Fruit fly (Drosophila melanogaster) whole organism, pupa: ENCODE data around the gene CG14408.
A peak's percentile ranks its signal among the peaks of the same experiment; 100 is the strongest.

ENCODE experiments used
- CG10348 ChIP-seq: fragments of 200-800 bp; sonication (Bioruptor generic); IDR thresholded peaks from 2 replicates; pipeline ENCODE4 v1.3.6; 2022; ENCODE audit warnings: missing biosample characterization, missing genetic modification characterization
- CG12605 ChIP-seq: fragments of 200-800 bp; sonication (Bioruptor generic); IDR thresholded peaks from 2 replicates; pipeline ENCODE4 v1.3.6; 2022; ENCODE audit warnings: missing biosample characterization, missing genetic modification characterization
- CG13204 ChIP-seq: fragments of 200-800 bp; sonication (Bioruptor generic); optimal IDR thresholded peaks from 2 replicates; lab custom pipeline; 2018; ENCODE audit warnings: missing biosample characterization, mild to moderate bottlenecking, missing genetic modification characterization, moderate library complexity
- CG14655 ChIP-seq: fragments of 200-800 bp; sonication (Bioruptor generic); optimal IDR thresholded peaks from 3 replicates; lab custom pipeline; 2017; ENCODE audit warnings: mild to moderate bottlenecking, missing biosample characterization, missing genetic modification reagents, missing genetic modification characterization
- CG15710 ChIP-seq: fragments of 200-800 bp; sonication (Bioruptor generic); optimal IDR thresholded peaks from 2 replicates; lab custom pipeline; 2018; ENCODE audit warnings: missing biosample characterization, mild to moderate bottlenecking, missing genetic modification characterization, moderate library complexity
- CG17806 ChIP-seq: fragments of 200-800 bp; sonication (Bioruptor generic); optimal IDR thresholded peaks from 2 replicates; lab custom pipeline; 2018; ENCODE audit warnings: missing biosample characterization, mild to moderate bottlenecking, missing genetic modification characterization, moderate library complexity
- CG32121 ChIP-seq: fragments of 200-800 bp; sonication (Bioruptor generic); IDR thresholded peaks from 2 replicates; pipeline ENCODE4 v1.3.6; 2022; ENCODE audit warnings: missing biosample characterization, missing genetic modification characterization
- CG34367 ChIP-seq: fragments of 200-800 bp; sonication (Bioruptor generic); optimal IDR thresholded peaks from 2 replicates; lab custom pipeline; 2018; ENCODE audit warnings: missing biosample characterization, mild to moderate bottlenecking, missing genetic modification characterization
- CG4496 ChIP-seq: fragments of 200-800 bp; sonication (Bioruptor generic); IDR thresholded peaks from 3 replicates; pipeline ENCODE4 v1.3.6; 2022; ENCODE audit warnings: missing biosample characterization, missing genetic modification characterization
- CG8159 ChIP-seq: fragments of 200-800 bp; sonication (Bioruptor generic); optimal IDR thresholded peaks from 3 replicates; lab custom pipeline; 2018; ENCODE audit warnings: missing biosample characterization, mild to moderate bottlenecking, missing genetic modification characterization, moderate library complexity
- CG8301 ChIP-seq: fragments of 200-800 bp; sonication (Bioruptor generic); optimal IDR thresholded peaks from 2 replicates; lab custom pipeline; 2018; ENCODE audit warnings: missing biosample characterization, mild to moderate bottlenecking, missing genetic modification characterization
- CG9948 ChIP-seq: fragments of 200-800 bp; sonication (Bioruptor generic); optimal IDR thresholded peaks from 2 replicates; lab custom pipeline; 2018; ENCODE audit warnings: missing biosample characterization, mild to moderate bottlenecking, missing genetic modification characterization, moderate library complexity
- D1 ChIP-seq: fragments of 200-800 bp; sonication (Bioruptor generic); optimal IDR thresholded peaks from 2 replicates; lab custom pipeline; 2018; ENCODE audit warnings: missing biosample characterization, mild to moderate bottlenecking, missing genetic modification characterization, moderate library complexity
- EcR ChIP-seq: fragments of 200-800 bp; sonication (Bioruptor generic); optimal IDR thresholded peaks from 3 replicates; lab custom pipeline; 2019; ENCODE audit warnings: missing biosample characterization, missing genetic modification characterization, mild to moderate bottlenecking, moderate library complexity, missing genetic modification reagents
- Ets98B ChIP-seq: fragments of 200-800 bp; sonication (Bioruptor generic); IDR thresholded peaks from 2 replicates; pipeline ENCODE4 v1.3.6; 2022; ENCODE audit warnings: missing biosample characterization, missing genetic modification characterization
- Pif1A ChIP-seq: fragments of 200-800 bp; sonication (Bioruptor generic); optimal IDR thresholded peaks from 3 replicates; lab custom pipeline; 2016; ENCODE audit warnings: missing biosample characterization, missing genetic modification characterization
- Pif1B ChIP-seq: fragments of 200-800 bp; sonication (Bioruptor generic); optimal IDR thresholded peaks from 3 replicates; lab custom pipeline; 2016; ENCODE audit warnings: missing biosample characterization, missing genetic modification characterization
- Snoo ChIP-seq: fragments of 200-800 bp; sonication (Bioruptor generic); optimal IDR thresholded peaks from 3 replicates; lab custom pipeline; 2017; ENCODE audit warnings: missing biosample characterization, mild to moderate bottlenecking, missing genetic modification characterization, inconsistent platforms
- fd96Ca ChIP-seq: fragments of 200-800 bp; sonication (Bioruptor generic); IDR thresholded peaks from 3 replicates; pipeline ENCODE4 v1.3.6; 2022; ENCODE audit warnings: missing biosample characterization, missing genetic modification characterization
- gl ChIP-seq: fragments of 200-800 bp; sonication (Bioruptor generic); optimal IDR thresholded peaks from 2 replicates; lab custom pipeline; 2018; ENCODE audit warnings: missing biosample characterization, mild to moderate bottlenecking, missing genetic modification characterization
- rn ChIP-seq: fragments of 200-800 bp; sonication (Bioruptor generic); IDR thresholded peaks from 2 replicates; pipeline ENCODE4 v1.3.6; 2022; ENCODE audit warnings: missing biosample characterization, missing genetic modification characterization

Gene CG14408

DNA sequence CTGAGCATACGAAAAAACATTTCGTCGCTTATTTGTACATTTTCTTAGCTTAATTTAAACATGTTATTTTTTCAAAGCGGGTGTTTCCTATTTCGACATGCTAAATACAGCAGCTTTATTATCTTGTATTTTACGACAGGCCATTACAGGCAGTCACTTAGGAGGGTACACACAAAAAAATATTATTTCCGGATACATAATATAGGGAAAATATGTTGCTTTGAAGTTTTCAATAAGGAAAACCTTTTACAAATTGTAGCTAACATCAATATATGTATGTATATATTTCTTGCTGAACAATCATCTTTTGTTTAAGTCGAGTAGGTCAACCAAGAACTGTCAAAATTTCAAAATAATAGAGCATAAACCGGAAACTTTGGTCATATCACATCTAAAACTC is 27.1 kb upstream of the CG14408 start, which contains the start of gene CG46399:
Gene CG46399, plus strand, starts transcription at position 301 of the 400 bp plus-strand sequence.
- TF ChIP-seq gl (tag; lab: Kevin White, UChicago) (no peak), CG14655 (GFP tag; lab: Kevin White, UChicago) (no peak), CG13204 (GFP tag; lab: Kevin White, UChicago) (no peak), CG10348 (no peak), Snoo (tag; lab: Kevin White, UChicago) (no peak), CG32121 (GFP tag; lab: Robert Waterston, UW) (no peak), CG9948 (tag; lab: Kevin White, UChicago) (no peak), CG34367 (tag; lab: Kevin White, UChicago) (no peak)

- no peak for TF ChIP-seq D1 (tag; lab: Kevin White, UChicago)
- TF ChIP-seq CG10348, result no peak
- TF ChIP-seq CG9948 (tag; lab: Kevin White, UChicago), result no peak
- TF ChIP-seq EcR (GFP tag; lab: Kevin White, UChicago), result no peak
- no peak for TF ChIP-seq Snoo (tag; lab: Kevin White, UChicago)
- no peak for TF ChIP-seq gl (tag; lab: Kevin White, UChicago)
- TF ChIP-seq rn (GFP tag; lab: Robert Waterston, UW), result no peak
- TF ChIP-seq fd96Ca (GFP tag; lab: Robert Waterston, UW), result peak; percentile 46; the same call in 1 of the 3 replicates
- no peak for TF ChIP-seq CG8301
- no peak for TF ChIP-seq CG14655 (GFP tag; lab: Kevin White, UChicago)
- peak; percentile 61; the same call in 2 of the 3 replicates for TF ChIP-seq CG4496 (GFP tag; lab: Robert Waterston, UW)
- TF ChIP-seq CG12605 (GFP tag; lab: Robert Waterston, UW), result no peak
- no peak for TF ChIP-seq CG8159 (tag; lab: Kevin White, UChicago)
- no peak for TF ChIP-seq CG15710
- TF ChIP-seq Pif1B (GFP tag; lab: Kevin White, UChicago), result no peak
- TF ChIP-seq CG17806 (tag; lab: Kevin White, UChicago), result no peak
- peak; percentile 77 for TF ChIP-seq CG32121 (GFP tag; lab: Robert Waterston, UW)
- no peak for TF ChIP-seq Pif1A (GFP tag; lab: Kevin White, UChicago)
- TF ChIP-seq CG34367 (tag; lab: Kevin White, UChicago), result no peak
- TF ChIP-seq Ets98B (GFP tag; lab: Robert Waterston, UW), result no peak
- no peak for TF ChIP-seq CG13204 (GFP tag; lab: Kevin White, UChicago)
These were observed 26.1 kb upstream of the CG14408 start for dm6 chrX:14857883-14858282.

DNA sequence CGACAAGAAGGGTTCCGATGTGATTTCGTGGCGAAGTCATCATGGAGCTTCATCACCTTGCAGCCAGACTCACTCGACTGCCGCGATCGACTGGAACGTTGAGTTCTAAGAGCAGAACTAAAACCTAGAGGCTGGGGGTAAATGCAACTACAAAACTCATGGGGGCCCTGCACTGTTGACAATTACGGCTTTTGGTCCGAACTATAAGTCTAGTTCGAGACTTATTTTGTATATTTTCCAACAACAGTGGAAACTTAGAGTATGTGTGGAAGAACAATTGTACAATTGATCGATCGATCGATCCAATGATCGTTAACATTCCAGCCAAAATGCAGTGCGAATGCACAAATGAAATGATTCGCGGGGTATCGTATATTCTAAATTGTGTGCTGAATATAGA is 24.4 kb upstream of the CG14408 start, which contains the start of gene CG9519:
Gene CG9519, minus strand, starts transcription at position 101 of the 400 bp plus-strand sequence.
- TF ChIP-seq CG8301, result no peak
- TF ChIP-seq D1 (tag; lab: Kevin White, UChicago), result no peak
- no peak for TF ChIP-seq fd96Ca (GFP tag; lab: Robert Waterston, UW)
- no peak for TF ChIP-seq gl (tag; lab: Kevin White, UChicago)
- TF ChIP-seq CG12605 (GFP tag; lab: Robert Waterston, UW), result no peak

- TF ChIP-seq CG17806 (tag; lab: Kevin White, UChicago) (no peak), CG8301 (no peak), D1 (tag; lab: Kevin White, UChicago) (no peak), rn (GFP tag; lab: Robert Waterston, UW) (no peak), Ets98B (GFP tag; lab: Robert Waterston, UW) (no peak), Snoo (tag; lab: Kevin White, UChicago) (no peak), CG12605 (GFP tag; lab: Robert Waterston, UW) (no peak), Pif1B (GFP tag; lab: Kevin White, UChicago) (no peak), CG4496 (GFP tag; lab: Robert Waterston, UW) (no peak), CG15710 (no peak), fd96Ca (GFP tag; lab: Robert Waterston, UW) (no peak), gl (tag; lab: Kevin White, UChicago) (no peak), CG13204 (GFP tag; lab: Kevin White, UChicago) (no peak)
These were observed 21.4 kb upstream of the CG14408 start, which contains the start of gene CG9521 for dm6 chrX:14853153-14853672. Gene CG9521 (minus strand): TSS chrX:14853269.

dm6 chrX:14850069-14850468 is 18.2 kb upstream of the CG14408 start:
- TF ChIP-seq CG34367 (tag; lab: Kevin White, UChicago), result no peak

- TF ChIP-seq CG8301 (peak; percentile 91), CG14655 (GFP tag; lab: Kevin White, UChicago) (peak; percentile 93), Pif1A (GFP tag; lab: Kevin White, UChicago) (peak; percentile 88), CG9948 (tag; lab: Kevin White, UChicago) (peak; percentile 84), Snoo (tag; lab: Kevin White, UChicago) (peak; percentile 57), EcR (GFP tag; lab: Kevin White, UChicago) (peak; percentile 77), gl (tag; lab: Kevin White, UChicago) (peak; percentile 67), CG8159 (tag; lab: Kevin White, UChicago) (peak; percentile 83), D1 (tag; lab: Kevin White, UChicago) (peak; percentile 38), CG13204 (GFP tag; lab: Kevin White, UChicago) (peak; percentile 73), Ets98B (GFP tag; lab: Robert Waterston, UW) (peak; percentile 90), CG34367 (tag; lab: Kevin White, UChicago) (peak; percentile 80), CG17806 (tag; lab: Kevin White, UChicago) (peak; percentile 82), CG32121 (GFP tag; lab: Robert Waterston, UW) (peak; percentile 72), fd96Ca (GFP tag; lab: Robert Waterston, UW) (peak; percentile 64), CG4496 (GFP tag; lab: Robert Waterston, UW) (peak; percentile 90), CG12605 (GFP tag; lab: Robert Waterston, UW) (peak; percentile 86), CG15710 (peak; percentile 84), rn (GFP tag; lab: Robert Waterston, UW) (no peak), CG10348 (no peak), Pif1B (GFP tag; lab: Kevin White, UChicago) (peak; percentile 88)
- TF ChIP-seq, all 21 proteins: peak for 19
These were observed 17.0 kb upstream of the CG14408 start, which contains the start of gene CG9522 for dm6 chrX:14848755-14849354. Gene CG9522 (minus strand): TSS chrX:14848808.
